Fruit fly (Drosophila melanogaster) whole organism, prepupa: ENCODE results near the gene Fum2.

Source experiments
- Blimp-1 ChIP-seq: fragments of 200-800 bp; sonication (Bioruptor generic); optimal IDR thresholded peaks from 3 replicates; lab custom pipeline; 2017; ENCODE audit warnings: missing biosample characterization, missing genetic modification characterization, mild to moderate bottlenecking, moderate library complexity, missing genetic modification reagents
- CG10631 ChIP-seq: fragments of 200-800 bp; sonication (Bioruptor generic); optimal IDR thresholded peaks from 2 replicates; lab custom pipeline; 2016; ENCODE audit warnings: missing biosample characterization, missing genetic modification characterization
- CG10669 ChIP-seq: fragments of 200-800 bp; sonication (Bioruptor generic); optimal IDR thresholded peaks from 3 replicates; lab custom pipeline; 2018; ENCODE audit warnings: missing biosample characterization, mild to moderate bottlenecking, missing genetic modification characterization, moderate library complexity
- CG11294 ChIP-seq: fragments of 200-800 bp; sonication (Bioruptor generic); IDR thresholded peaks from 2 replicates; pipeline ENCODE4 v1.3.6; 2022; ENCODE audit warnings: missing biosample characterization, missing genetic modification characterization
- CG11762 ChIP-seq: fragments of 200-800 bp; sonication (Bioruptor generic); optimal IDR thresholded peaks from 3 replicates; lab custom pipeline; 2016; ENCODE audit warnings: missing biosample characterization, missing genetic modification characterization; ENCODE audit not compliant: insufficient read depth
- CG15336 ChIP-seq: fragments of 200-800 bp; sonication (Bioruptor generic); IDR thresholded peaks from 2 replicates; pipeline ENCODE4 v1.3.6; 2022; ENCODE audit warnings: missing biosample characterization, missing genetic modification characterization
- CG1621 ChIP-seq: fragments of 200-800 bp; sonication (Bioruptor generic); optimal IDR thresholded peaks from 3 replicates; lab custom pipeline; 2018; ENCODE audit warnings: missing biosample characterization, mild to moderate bottlenecking, missing genetic modification characterization
- CG16779 ChIP-seq: fragments of 200-800 bp; sonication (Bioruptor generic); optimal IDR thresholded peaks from 3 replicates; lab custom pipeline; 2017; ENCODE audit warnings: missing biosample characterization, mild to moderate bottlenecking, missing genetic modification characterization
- CG3032 ChIP-seq: fragments of 200-800 bp; optimal IDR thresholded peaks from 2 replicates; lab custom pipeline; 2019; ENCODE audit warnings: missing biosample characterization, mild to moderate bottlenecking, missing genetic modification characterization, moderate library complexity
- CG31627 ChIP-seq: fragments of 200-800 bp; sonication (Bioruptor generic); optimal IDR thresholded peaks from 3 replicates; lab custom pipeline; 2016; ENCODE audit warnings: missing biosample characterization, missing genetic modification characterization
- CG32006 ChIP-seq: fragments of 200-800 bp; sonication (Bioruptor generic); optimal IDR thresholded peaks from 3 replicates; lab custom pipeline; 2017; ENCODE audit warnings: missing biosample characterization, mild to moderate bottlenecking, missing genetic modification characterization
- CG34406 ChIP-seq: fragments of 200-800 bp; sonication (Bioruptor generic); optimal IDR thresholded peaks from 3 replicates; lab custom pipeline; 2016; ENCODE audit warnings: missing biosample characterization, missing genetic modification characterization
- CG3919 ChIP-seq: fragments of 200-800 bp; sonication (Bioruptor generic); optimal IDR thresholded peaks from 3 replicates; lab custom pipeline; 2016; ENCODE audit warnings: missing biosample characterization, missing genetic modification characterization
- CG4318 ChIP-seq: fragments of 200-800 bp; sonication (Bioruptor generic); optimal IDR thresholded peaks from 3 replicates; lab custom pipeline; 2017; ENCODE audit warnings: missing biosample characterization, mild to moderate bottlenecking, missing genetic modification characterization
- CG6163 ChIP-seq: fragments of 200-800 bp; sonication (Bioruptor generic); IDR thresholded peaks from 3 replicates; pipeline ENCODE4 v1.3.6; 2022; ENCODE audit warnings: missing biosample characterization, missing genetic modification characterization
- CG6276 ChIP-seq: fragments of 200-800 bp; sonication (Bioruptor generic); optimal IDR thresholded peaks from 2 replicates; lab custom pipeline; 2017; ENCODE audit warnings: missing biosample characterization, mild to moderate bottlenecking, missing genetic modification characterization
- CG6792 ChIP-seq: fragments of 200-800 bp; sonication (Bioruptor generic); optimal IDR thresholded peaks from 3 replicates; lab custom pipeline; 2016; ENCODE audit warnings: missing biosample characterization, missing genetic modification characterization
- CG6808 ChIP-seq: fragments of 200-800 bp; sonication (Bioruptor generic); optimal IDR thresholded peaks from 3 replicates; lab custom pipeline; 2017; ENCODE audit warnings: missing biosample characterization, missing genetic modification characterization, mild to moderate bottlenecking, moderate library complexity, missing genetic modification reagents
- CG6854 ChIP-seq: fragments of 200-800 bp; sonication (Bioruptor generic); optimal IDR thresholded peaks from 2 replicates; lab custom pipeline; 2017; ENCODE audit warnings: missing biosample characterization, mild to moderate bottlenecking, missing genetic modification characterization
- CG7368 ChIP-seq: fragments of 200-800 bp; sonication (Bioruptor generic); optimal IDR thresholded peaks from 3 replicates; lab custom pipeline; 2016; ENCODE audit warnings: missing biosample characterization, missing genetic modification characterization
- CG8119 ChIP-seq: fragments of 200-800 bp; sonication (Bioruptor generic); IDR thresholded peaks from 3 replicates; pipeline ENCODE4 v1.3.6; 2022; ENCODE audit warnings: missing biosample characterization, missing genetic modification characterization
- CG8319 ChIP-seq: fragments of 200-800 bp; sonication (Bioruptor generic); optimal IDR thresholded peaks from 3 replicates; lab custom pipeline; 2016; ENCODE audit warnings: missing biosample characterization, missing genetic modification characterization
- CG8632 ChIP-seq: fragments of 200-800 bp; sonication (Bioruptor generic); optimal IDR thresholded peaks from 3 replicates; lab custom pipeline; 2016; ENCODE audit warnings: missing biosample characterization, missing genetic modification characterization
- CG9139 ChIP-seq: fragments of 200-800 bp; sonication (Bioruptor generic); optimal IDR thresholded peaks from 3 replicates; lab custom pipeline; 2017; ENCODE audit warnings: missing biosample characterization, mild to moderate bottlenecking, missing genetic modification characterization
- Eip75B ChIP-seq: fragments of 200-800 bp; sonication (Bioruptor generic); optimal IDR thresholded peaks from 3 replicates; lab custom pipeline; 2016; ENCODE audit warnings: missing biosample characterization, missing genetic modification characterization
- Ets21C ChIP-seq: fragments of 200-800 bp; sonication (Bioruptor generic); optimal IDR thresholded peaks from 3 replicates; lab custom pipeline; 2016; ENCODE audit warnings: missing biosample characterization, missing genetic modification characterization
- Ets96B ChIP-seq: fragments of 200-800 bp; optimal IDR thresholded peaks from 2 replicates; lab custom pipeline; 2019; ENCODE audit warnings: missing biosample characterization, mild to moderate bottlenecking, missing genetic modification characterization, moderate library complexity
- Gug ChIP-seq: fragments of 200-800 bp; sonication (Bioruptor generic); IDR thresholded peaks from 2 replicates; pipeline ENCODE4 v1.3.6; 2022; ENCODE audit warnings: missing biosample characterization, missing genetic modification characterization
- Hr38 ChIP-seq: sonication (Bioruptor generic); optimal IDR thresholded peaks from 2 replicates; lab custom pipeline; 2016; ENCODE audit warnings: missing biosample characterization, missing genetic modification characterization
- Hr39 ChIP-seq: fragments of 200-800 bp; sonication (Bioruptor generic); optimal IDR thresholded peaks from 2 replicates; lab custom pipeline; 2016; ENCODE audit warnings: missing biosample characterization, missing genetic modification characterization
- Hr4 ChIP-seq: fragments of 200-800 bp; sonication (Bioruptor generic); optimal IDR thresholded peaks from 3 replicates; lab custom pipeline; 2016; ENCODE audit warnings: missing biosample characterization, missing genetic modification characterization
- Met ChIP-seq: fragments of 200-800 bp; sonication (Bioruptor generic); optimal IDR thresholded peaks from 3 replicates; lab custom pipeline; 2016; ENCODE audit warnings: missing biosample characterization, missing genetic modification characterization
- OdsH ChIP-seq: fragments of 200-800 bp; sonication (Bioruptor generic); optimal IDR thresholded peaks from 3 replicates; lab custom pipeline; 2016; ENCODE audit warnings: missing biosample characterization, missing genetic modification characterization
- Smox ChIP-seq: fragments of 200-800 bp; sonication (Bioruptor generic); optimal IDR thresholded peaks from 3 replicates; lab custom pipeline; 2016; ENCODE audit warnings: missing biosample characterization, missing genetic modification characterization
- Sox102F ChIP-seq: fragments of 200-800 bp; sonication (Bioruptor generic); optimal IDR thresholded peaks from 2 replicates; lab custom pipeline; 2016; ENCODE audit warnings: missing biosample characterization, mild to moderate bottlenecking, missing genetic modification characterization
- Sox14 ChIP-seq: fragments of 200-800 bp; sonication (Bioruptor generic); optimal IDR thresholded peaks from 3 replicates; lab custom pipeline; 2016; ENCODE audit warnings: missing biosample characterization, missing genetic modification characterization
- Sox15 ChIP-seq: fragments of 200-800 bp; sonication (Bioruptor generic); optimal IDR thresholded peaks from 3 replicates; lab custom pipeline; 2016; ENCODE audit warnings: missing biosample characterization, missing genetic modification characterization
- dac ChIP-seq: fragments of 200-800 bp; sonication (Bioruptor generic); optimal IDR thresholded peaks from 2 replicates; lab custom pipeline; 2017; ENCODE audit warnings: missing biosample characterization, mild to moderate bottlenecking, missing genetic modification characterization
- dsx ChIP-seq: fragments of 200-800 bp; optimal IDR thresholded peaks from 3 replicates; lab custom pipeline; 2019; ENCODE audit warnings: missing biosample characterization, mild to moderate bottlenecking, missing genetic modification characterization, moderate library complexity; ENCODE audit not compliant: poor library complexity, severe bottlenecking
- eg ChIP-seq: fragments of 200-800 bp; sonication (Bioruptor generic); IDR thresholded peaks from 3 replicates; pipeline ENCODE4 v1.3.6; 2022; ENCODE audit warnings: missing biosample characterization, missing genetic modification characterization
- esn ChIP-seq: fragments of 200-800 bp; sonication (Bioruptor generic); optimal IDR thresholded peaks from 2 replicates; lab custom pipeline; 2016; ENCODE audit warnings: missing biosample characterization, mild to moderate bottlenecking, missing genetic modification characterization, moderate library complexity
- fd59A ChIP-seq: fragments of 200-800 bp; sonication (Bioruptor generic); optimal IDR thresholded peaks from 2 replicates; lab custom pipeline; 2017; ENCODE audit warnings: missing biosample characterization, mild to moderate bottlenecking, missing genetic modification characterization, missing genetic modification reagents
- fd85E ChIP-seq: fragments of 200-800 bp; sonication (Bioruptor generic); optimal IDR thresholded peaks from 3 replicates; lab custom pipeline; 2016; ENCODE audit warnings: missing biosample characterization, missing genetic modification characterization
- fkh ChIP-seq: fragments of 200-800 bp; sonication (Bioruptor generic); optimal IDR thresholded peaks from 3 replicates; lab custom pipeline; 2017; ENCODE audit warnings: missing biosample characterization, mild to moderate bottlenecking, missing genetic modification characterization, moderate library complexity
- lz ChIP-seq: fragments of 200-800 bp; sonication (Bioruptor generic); optimal IDR thresholded peaks from 3 replicates; lab custom pipeline; 2016; ENCODE audit warnings: missing biosample characterization, missing genetic modification characterization
- net ChIP-seq: fragments of 200-800 bp; sonication (Bioruptor generic); optimal IDR thresholded peaks from 3 replicates; lab custom pipeline; 2016; ENCODE audit warnings: missing biosample characterization, missing genetic modification characterization
- pdm3 ChIP-seq: fragments of 200-800 bp; sonication (Bioruptor generic); optimal IDR thresholded peaks from 3 replicates; lab custom pipeline; 2016; ENCODE audit warnings: missing biosample characterization, missing genetic modification characterization
- salr ChIP-seq, 2 experiments: fragments of 200-800 bp; sonication (Bioruptor generic); optimal IDR thresholded peaks; 3 replicates each; lab custom pipeline; 2016 to 2018; ENCODE audit warnings: missing biosample characterization in 2 of 2, missing genetic modification characterization in 2 of 2, mild to moderate bottlenecking in 1 of 2
- spab ChIP-seq: fragments of 200-800 bp; sonication (Bioruptor generic); optimal IDR thresholded peaks from 2 replicates; lab custom pipeline; 2017; ENCODE audit warnings: missing biosample characterization, mild to moderate bottlenecking, missing genetic modification characterization, missing genetic modification reagents
- ss ChIP-seq, 2 experiments: fragments of 200-800 bp; sonication (Bioruptor generic); optimal IDR thresholded peaks; 2 replicates in 1 of 2; 3 replicates in 1 of 2; lab custom pipeline; 2017 to 2018; ENCODE audit warnings: mild to moderate bottlenecking in 2 of 2, missing biosample characterization in 2 of 2, missing genetic modification characterization in 2 of 2, moderate library complexity in 1 of 2
- svp ChIP-seq: fragments of 200-800 bp; sonication (Bioruptor generic); peaks from one replicate; lab custom pipeline; 2016; ENCODE audit warnings: missing biosample characterization, missing genetic modification characterization
- topi ChIP-seq: fragments of 200-800 bp; sonication (Bioruptor generic); optimal IDR thresholded peaks from 3 replicates; lab custom pipeline; 2016; ENCODE audit warnings: missing biosample characterization, missing genetic modification characterization
- vri ChIP-seq: fragments of 200-800 bp; sonication (Bioruptor generic); optimal IDR thresholded peaks from 3 replicates; lab custom pipeline; 2016; ENCODE audit warnings: missing biosample characterization, mild to moderate bottlenecking, missing genetic modification characterization

The Fum2 gene

dm6 chrX:6703957-6704356, 22.4 kb downstream of the Fum2 start:
- no peak for TF ChIP-seq CG8319 (GFP tag; lab: Kevin White, UChicago)
- TF ChIP-seq Hr38 (GFP tag; lab: Kevin White, UChicago): no peak
- peak; percentile 48 for TF ChIP-seq CG10631
- TF ChIP-seq lz (GFP tag; lab: Kevin White, UChicago): no peak
- no peak for TF ChIP-seq dac (GFP tag; lab: Kevin White, UChicago)
- TF ChIP-seq CG6808 (GFP tag; lab: Kevin White, UChicago): peak; percentile 52
- TF ChIP-seq Met: no peak
- no peak for TF ChIP-seq CG7368 (GFP tag; lab: Kevin White, UChicago)
- no peak for TF ChIP-seq Gug (GFP tag; lab: Robert Waterston, UW)
- TF ChIP-seq eg: no peak
- peak; percentile 29 for TF ChIP-seq CG10669 (GFP tag; lab: Kevin White, UChicago)
- TF ChIP-seq Eip75B (GFP tag; lab: Kevin White, UChicago): peak; percentile 18
- TF ChIP-seq CG32006 (GFP tag; lab: Kevin White, UChicago): peak; percentile 57
- TF ChIP-seq CG11762: no peak
- TF ChIP-seq CG11294 (GFP tag; lab: Robert Waterston, UW): no peak
- TF ChIP-seq Blimp-1 (GFP tag; lab: Kevin White, UChicago): no peak
- TF ChIP-seq Ets96B: peak; percentile 37
- TF ChIP-seq CG1621 (tag; lab: Kevin White, UChicago): no peak
- peak; percentile 18 for TF ChIP-seq CG3032 (tag; lab: Kevin White, UChicago)
- no peak for TF ChIP-seq CG9139 (GFP tag; lab: Kevin White, UChicago)
- TF ChIP-seq fd85E: no peak
- TF ChIP-seq CG6854 (GFP tag; lab: Kevin White, UChicago): no peak
- TF ChIP-seq net (GFP tag; lab: Kevin White, UChicago): peak; percentile 12
- no peak for TF ChIP-seq CG34406
- no peak for TF ChIP-seq vri (GFP tag; lab: Kevin White, UChicago)
- no peak for TF ChIP-seq Hr39
- no peak for TF ChIP-seq Ets21C (GFP tag; lab: Kevin White, UChicago)
- TF ChIP-seq spab (GFP tag; lab: Kevin White, UChicago): peak; percentile 37
- no peak for TF ChIP-seq CG16779 (tag; lab: Kevin White, UChicago)
- TF ChIP-seq pdm3 (GFP tag; lab: Kevin White, UChicago): peak; percentile 20
- TF ChIP-seq Hr4 (GFP tag; lab: Kevin White, UChicago): no peak
- no peak for TF ChIP-seq CG6276
- TF ChIP-seq CG15336 (GFP tag; lab: Robert Waterston, UW): no peak
- TF ChIP-seq fkh (GFP tag; lab: Kevin White, UChicago): no peak
- TF ChIP-seq Sox15 (GFP tag; lab: Kevin White, UChicago): no peak
- TF ChIP-seq Sox14: peak; percentile 26
- TF ChIP-seq CG6163: no peak
- TF ChIP-seq Smox (GFP tag; lab: Kevin White, UChicago): no peak
- no peak for TF ChIP-seq Sox102F (GFP tag; lab: Kevin White, UChicago)
- no peak for TF ChIP-seq CG3919 (GFP tag; lab: Kevin White, UChicago)
- TF ChIP-seq CG4318 (GFP tag; lab: Kevin White, UChicago): peak; percentile 13
- TF ChIP-seq CG31627: no peak
- TF ChIP-seq dsx (GFP tag; lab: Kevin White, UChicago): no peak
- TF ChIP-seq ss (GFP tag; optimal IDR thresholded peaks at IDR 0.05; lab: Kevin White, UChicago): peak; percentile 26 to 55
- TF ChIP-seq fd59A (GFP tag; lab: Kevin White, UChicago): peak; percentile 47
- peak; percentile 19 for TF ChIP-seq OdsH (GFP tag; lab: Kevin White, UChicago)
- TF ChIP-seq topi: no peak
- peak in 1 of 2 experiments; percentile 34 for TF ChIP-seq salr (GFP tag; optimal IDR thresholded peaks at IDR 0.05; lab: Kevin White, UChicago)
- peak; percentile 28 for TF ChIP-seq svp
- no peak for TF ChIP-seq CG8632
- TF ChIP-seq esn (GFP tag; lab: Kevin White, UChicago): peak; percentile 13
- TF ChIP-seq CG6792 (GFP tag; lab: Kevin White, UChicago): no peak
- no peak for TF ChIP-seq CG8119 (GFP tag; lab: Robert Waterston, UW)
